Worm (Caenorhabditis elegans) whole organism, L4/young adult: Measurements from ENCODE around the gene gar-1.

ENCODE experiments used
- W03F9.2 ChIP-seq: fragments of 150-350 bp; optimal IDR thresholded peaks from 2 replicates; lab custom pipeline; 2014; ENCODE audit warnings: missing biosample characterization, missing genetic modification characterization
- dao-5 ChIP-seq: sonication (generic microtip); optimal IDR thresholded peaks from 2 replicates; lab custom pipeline; 2016; ENCODE audit warnings: missing genotype, missing genetic modification characterization, moderate library complexity, missing compliant biosample characterization
- him-1 ChIP-seq: sonication (generic microtip); optimal IDR thresholded peaks from 2 replicates; lab custom pipeline; 2016; ENCODE audit warnings: missing genotype, missing genetic modification reagents, missing genetic modification characterization, missing compliant biosample characterization

Gene gar-1

ce11 chrX:6430510-6430909 lies 54.2 kb downstream of the gar-1 start, which contains the start of gene ctsa-2:
Gene ctsa-2 (minus strand): TSS chrX:6430610.
- TF ChIP-seq W03F9.2 (tag; lab: Kevin White, UChicago) (no peak), him-1 (tag; lab: Kevin White, UChicago) (no peak), dao-5 (tag; lab: Kevin White, UChicago) (no peak)

- TF ChIP-seq W03F9.2 (tag; lab: Kevin White, UChicago), result no peak
- no peak for TF ChIP-seq dao-5 (tag; lab: Kevin White, UChicago)
Measured at ce11 chrX:6429552-6429951, 55.1 kb downstream of the gar-1 start.
